Worm (Caenorhabditis elegans) whole organism, mixed stage, embryonic: ENCODE measurements around the gene R09H3.2.

ENCODE experiments used
- M03D4.4 ChIP-seq: sonication (generic microtip); optimal IDR thresholded peaks from 2 replicates; lab custom pipeline; 2017; ENCODE audit warnings: mild to moderate bottlenecking, missing genetic modification characterization, missing compliant biosample characterization
- bed-3 ChIP-seq: fragments of 200-800 bp; sonication (Bioruptor generic); optimal IDR thresholded peaks from 3 replicates; lab custom pipeline; 2018; ENCODE audit warnings: mild to moderate bottlenecking, missing genetic modification characterization, moderate library complexity, missing compliant biosample characterization
- ceh-39 ChIP-seq: fragments of 150-350 bp; optimal IDR thresholded peaks from 2 replicates; lab custom pipeline; 2014; ENCODE audit warnings: missing biosample characterization, missing genetic modification characterization
- ceh-43 ChIP-seq: fragments of 200-800 bp; sonication (Bioruptor generic); optimal IDR thresholded peaks from 2 replicates; lab custom pipeline; 2018; ENCODE audit warnings: mild to moderate bottlenecking, missing genetic modification characterization, moderate library complexity, missing compliant biosample characterization
- ceh-83 ChIP-seq: fragments of 200-800 bp; sonication (Bioruptor generic); optimal IDR thresholded peaks from 2 replicates; lab custom pipeline; 2018; ENCODE audit warnings: mild to moderate bottlenecking, missing genetic modification characterization, missing compliant biosample characterization
- ces-1 ChIP-seq: fragments of 150-350 bp; optimal IDR thresholded peaks from 2 replicates; lab custom pipeline; 2014; ENCODE audit warnings: missing biosample characterization, missing genetic modification reagents, missing genetic modification characterization
- cnd-1 ChIP-seq: fragments of 200-800 bp; sonication (Bioruptor generic); optimal IDR thresholded peaks from 2 replicates; lab custom pipeline; 2018; ENCODE audit warnings: mild to moderate bottlenecking, missing genetic modification characterization, missing compliant biosample characterization
- elt-1 ChIP-seq: sonication (generic microtip); optimal IDR thresholded peaks from 2 replicates; lab custom pipeline; 2017; ENCODE audit warnings: missing genetic modification characterization, mild to moderate bottlenecking, missing compliant biosample characterization, antibody characterized with exemption, moderate library complexity, borderline replicate concordance; ENCODE audit not compliant: insufficient read depth
- elt-3 ChIP-seq: fragments of 150-350 bp; optimal IDR thresholded peaks from 2 replicates; lab custom pipeline; 2014; ENCODE audit warnings: missing biosample characterization, missing genetic modification characterization
- flh-1 ChIP-seq: fragments of 200-800 bp; sonication (Bioruptor generic); optimal IDR thresholded peaks from 2 replicates; lab custom pipeline; 2018; ENCODE audit warnings: mild to moderate bottlenecking, missing genetic modification characterization, moderate library complexity, missing compliant biosample characterization
- ham-2 ChIP-seq: fragments of 200-800 bp; sonication (Bioruptor generic); optimal IDR thresholded peaks from 2 replicates; lab custom pipeline; 2018; ENCODE audit warnings: mild to moderate bottlenecking, missing genetic modification characterization, missing compliant biosample characterization
- hlh-1 ChIP-seq: fragments of 150-350 bp; optimal IDR thresholded peaks from 2 replicates; lab custom pipeline; 2014; ENCODE audit warnings: missing biosample characterization, missing genetic modification reagents, missing genetic modification characterization
- lin-13 ChIP-seq: fragments of 150-350 bp; optimal IDR thresholded peaks from 2 replicates; lab custom pipeline; 2014; ENCODE audit warnings: missing biosample characterization, missing genetic modification characterization
- lin-32 ChIP-seq: fragments of 200-800 bp; sonication (Bioruptor generic); optimal IDR thresholded peaks from 2 replicates; lab custom pipeline; 2018; ENCODE audit warnings: mild to moderate bottlenecking, missing genetic modification characterization, missing compliant biosample characterization
- mep-1 ChIP-seq: fragments of 150-350 bp; optimal IDR thresholded peaks from 2 replicates; lab custom pipeline; 2017; ENCODE audit warnings: missing biosample characterization, missing genetic modification reagents, missing genetic modification characterization, inconsistent platforms
- mls-2 ChIP-seq: sonication (generic microtip); optimal IDR thresholded peaks from 2 replicates; lab custom pipeline; 2016; ENCODE audit warnings: mild to moderate bottlenecking, missing genetic modification characterization, moderate library complexity, missing compliant biosample characterization
- nhr-12 ChIP-seq: fragments of 150-350 bp; optimal IDR thresholded peaks from 2 replicates; lab custom pipeline; 2014; ENCODE audit warnings: missing biosample characterization, missing genetic modification characterization
- nhr-2 ChIP-seq: fragments of 150-350 bp; optimal IDR thresholded peaks from 2 replicates; lab custom pipeline; 2014; ENCODE audit warnings: missing biosample characterization, missing genetic modification characterization
- nhr-237 ChIP-seq: fragments of 150-350 bp; optimal IDR thresholded peaks from 2 replicates; lab custom pipeline; 2014; ENCODE audit warnings: missing biosample characterization, missing genetic modification characterization
- nhr-28 ChIP-seq: fragments of 150-350 bp; optimal IDR thresholded peaks from 2 replicates; lab custom pipeline; 2014; ENCODE audit warnings: missing biosample characterization, missing genetic modification characterization
- nhr-76 ChIP-seq: sonication (generic microtip); optimal IDR thresholded peaks from 2 replicates; lab custom pipeline; 2017; ENCODE audit warnings: missing biosample characterization, missing genetic modification characterization
- pha-4 ChIP-seq: fragments of 150-350 bp; optimal IDR thresholded peaks from 2 replicates; lab custom pipeline; 2018; ENCODE audit warnings: missing biosample characterization, missing genetic modification reagents, missing genetic modification characterization
- sem-2 ChIP-seq: fragments of 200-800 bp; sonication (Bioruptor generic); optimal IDR thresholded peaks from 2 replicates; lab custom pipeline; 2018; ENCODE audit warnings: mild to moderate bottlenecking, missing genetic modification characterization, missing compliant biosample characterization
- snpc-4 ChIP-seq: fragments of 150-350 bp; optimal IDR thresholded peaks from 2 replicates; lab custom pipeline; 2014; ENCODE audit warnings: missing biosample characterization, missing genetic modification characterization
- sptf-1 ChIP-seq: sonication (generic microtip); optimal IDR thresholded peaks from 2 replicates; lab custom pipeline; 2017; ENCODE audit warnings: mild to moderate bottlenecking, missing genetic modification characterization, moderate library complexity, missing compliant biosample characterization
- tbx-8 ChIP-seq: fragments of 200-800 bp; sonication (Bioruptor generic); optimal IDR thresholded peaks from 2 replicates; lab custom pipeline; 2018; ENCODE audit warnings: mild to moderate bottlenecking, missing genetic modification characterization, moderate library complexity, missing compliant biosample characterization
- unc-120 ChIP-seq: sonication (generic microtip); optimal IDR thresholded peaks from 2 replicates; lab custom pipeline; 2017; ENCODE audit warnings: missing genetic modification characterization, missing compliant biosample characterization; ENCODE audit not compliant: poor library complexity, severe bottlenecking
- unc-39 ChIP-seq: fragments of 150-350 bp; optimal IDR thresholded peaks from 2 replicates; lab custom pipeline; 2014; ENCODE audit warnings: missing biosample characterization, missing genetic modification characterization
- unc-62 ChIP-seq: fragments of 150-350 bp; optimal IDR thresholded peaks from 2 replicates; lab custom pipeline; 2014; ENCODE audit warnings: missing biosample characterization, missing genetic modification reagents, missing genetic modification characterization
- zip-8 ChIP-seq: fragments of 150-350 bp; optimal IDR thresholded peaks from 2 replicates; lab custom pipeline; 2014; ENCODE audit warnings: missing biosample characterization, missing genetic modification characterization
- ztf-11 ChIP-seq: fragments of 150-350 bp; optimal IDR thresholded peaks from 2 replicates; lab custom pipeline; 2014; ENCODE audit warnings: missing biosample characterization, missing genetic modification characterization

R09H3.2 gene

DNA sequence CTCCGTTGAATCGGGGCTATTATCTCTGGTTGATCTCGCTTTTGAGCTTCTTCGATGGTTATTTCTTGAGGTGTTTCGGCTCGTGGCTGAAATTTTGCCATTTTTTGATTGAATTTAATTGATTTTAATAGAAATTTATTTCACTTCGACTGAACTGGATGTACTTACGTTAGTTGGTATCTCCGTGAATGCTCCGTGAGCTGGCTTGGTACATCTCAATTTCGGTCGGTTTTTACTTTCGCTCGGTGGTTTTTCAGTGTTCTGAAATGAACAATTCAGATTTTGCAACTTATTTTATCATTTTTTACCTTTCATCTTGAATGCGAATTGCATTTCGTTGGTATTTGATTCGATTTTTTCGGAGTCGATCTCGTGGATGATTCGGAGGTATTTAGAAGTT, at the start of gene R09H3.2:
Gene R09H3.2 (minus strand): TSS at position 101 of the 400 bp plus-strand sequence.
- no peak for TF ChIP-seq nhr-28
- no peak for TF ChIP-seq unc-39 (tag; lab: Kevin White, UChicago)
- no peak for TF ChIP-seq nhr-2
- TF ChIP-seq zip-8 (tag; lab: Kevin White, UChicago): no peak
- no peak for TF ChIP-seq ceh-43 (GFP tag; lab: Kevin White, UChicago)
- no peak for TF ChIP-seq nhr-76 (tag; lab: Kevin White, UChicago)
- TF ChIP-seq sptf-1 (tag; lab: Kevin White, UChicago): no peak
- no peak for TF ChIP-seq nhr-237 (tag; lab: Kevin White, UChicago)
- TF ChIP-seq mep-1 (tag; lab: Kevin White, UChicago): no peak
- no peak for TF ChIP-seq bed-3 (GFP tag; lab: Kevin White, UChicago)

DNA sequence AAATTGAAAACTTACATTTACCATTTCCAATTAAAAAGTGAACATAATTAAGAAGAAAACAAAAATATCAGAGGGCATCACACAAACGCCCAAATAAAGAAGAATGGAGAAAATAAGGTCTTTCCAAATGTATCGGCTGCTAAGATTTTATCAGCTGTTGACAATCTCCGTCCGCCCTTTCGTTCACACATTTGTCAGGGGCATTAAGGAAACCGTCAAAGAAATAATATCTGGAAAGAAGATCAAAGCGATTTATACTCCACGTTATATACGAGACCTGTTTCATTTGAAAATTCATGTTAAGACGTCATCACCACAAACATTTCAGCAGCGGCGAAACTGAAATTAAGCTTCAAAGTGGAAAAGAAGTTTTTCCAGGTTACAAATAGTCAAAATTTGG, 47.7 kb upstream of the R09H3.2 start, which contains the start of gene fbxa-52:
Gene fbxa-52 (minus strand): TSS at position 101 of the 400 bp plus-strand sequence.
- TF ChIP-seq mls-2 (tag; lab: Kevin White, UChicago) (no peak), ceh-43 (GFP tag; lab: Kevin White, UChicago) (no peak), pha-4 (tag; lab: Kevin White, UChicago) (no peak), elt-1 (no peak), lin-13 (no peak), nhr-12 (tag; lab: Kevin White, UChicago) (no peak), sptf-1 (tag; lab: Kevin White, UChicago) (no peak), nhr-2 (no peak), bed-3 (GFP tag; lab: Kevin White, UChicago) (no peak), zip-8 (tag; lab: Kevin White, UChicago) (no peak), unc-39 (tag; lab: Kevin White, UChicago) (no peak)

DNA sequence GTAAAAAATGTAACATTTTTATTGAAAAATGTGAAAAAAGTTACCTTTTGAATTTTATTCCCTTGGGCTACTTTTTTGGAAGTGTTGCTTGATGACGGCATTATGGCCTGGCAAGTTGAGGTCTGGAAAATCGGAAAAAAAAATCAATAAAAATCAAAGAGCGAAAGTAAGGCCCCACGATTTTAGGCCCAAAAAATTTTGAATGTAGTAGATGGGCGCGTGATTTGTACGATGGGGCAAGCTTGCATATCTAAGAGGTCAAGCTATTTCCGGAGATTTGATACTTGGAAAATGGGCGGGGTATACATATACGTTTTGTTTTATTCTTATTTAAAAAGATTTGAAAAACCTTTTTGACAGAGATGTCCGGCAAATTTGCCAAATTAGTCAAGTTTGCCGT, 41.7 kb upstream of the R09H3.2 start, which contains the start of gene F07G6.5:
Gene F07G6.5 (minus strand): TSS at position 101 of the 400 bp plus-strand sequence.
- TF ChIP-seq nhr-76 (tag; lab: Kevin White, UChicago): no peak
- TF ChIP-seq M03D4.4: no peak
- no peak for TF ChIP-seq ham-2 (GFP tag; lab: Kevin White, UChicago)
- no peak for TF ChIP-seq ceh-39 (tag; lab: Kevin White, UChicago)
- no peak for TF ChIP-seq hlh-1 (tag; lab: Kevin White, UChicago)
- TF ChIP-seq sem-2 (GFP tag; lab: Kevin White, UChicago): no peak
- TF ChIP-seq cnd-1: no peak
- no peak for TF ChIP-seq elt-3
- no peak for TF ChIP-seq unc-39 (tag; lab: Kevin White, UChicago)
- no peak for TF ChIP-seq lin-32
- no peak for TF ChIP-seq tbx-8 (GFP tag; lab: Kevin White, UChicago)
- no peak for TF ChIP-seq ceh-43 (GFP tag; lab: Kevin White, UChicago)
- no peak for TF ChIP-seq snpc-4 (tag; lab: Kevin White, UChicago)
- TF ChIP-seq nhr-12 (tag; lab: Kevin White, UChicago): no peak
- no peak for TF ChIP-seq ces-1 (GFP tag; lab: Kevin White, UChicago)
- TF ChIP-seq pha-4 (tag; lab: Kevin White, UChicago): no peak
- no peak for TF ChIP-seq elt-1

DNA sequence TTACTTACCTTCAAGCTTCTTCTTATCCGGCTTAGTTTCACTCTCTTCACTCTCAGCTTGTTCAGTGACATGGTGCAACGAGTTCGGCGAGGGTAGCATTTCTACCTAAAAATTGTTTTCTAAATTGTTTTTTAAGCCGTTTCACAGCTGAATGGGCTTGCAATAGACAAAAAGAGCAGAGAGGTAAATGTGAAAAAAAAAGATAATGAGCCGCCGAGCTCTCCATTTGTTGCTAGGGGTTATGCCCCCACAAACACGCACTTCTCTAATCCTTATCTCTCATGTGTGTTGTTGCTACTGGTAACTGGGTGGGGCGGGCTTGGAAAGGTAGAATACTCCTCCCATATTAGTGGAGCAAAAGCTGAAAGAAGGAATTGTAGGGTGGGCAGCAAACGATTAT, 39.0 kb upstream of the R09H3.2 start, which contains the start of gene C36C9.5:
Gene C36C9.5 (minus strand): TSS at position 101 of the 400 bp plus-strand sequence.
- TF ChIP-seq unc-120 (tag; lab: Kevin White, UChicago): no peak
- TF ChIP-seq ceh-43 (GFP tag; lab: Kevin White, UChicago): no peak
- TF ChIP-seq nhr-76 (tag; lab: Kevin White, UChicago): no peak
- no peak for TF ChIP-seq unc-39 (tag; lab: Kevin White, UChicago)
- TF ChIP-seq nhr-28: no peak
- no peak for TF ChIP-seq mls-2 (tag; lab: Kevin White, UChicago)

DNA sequence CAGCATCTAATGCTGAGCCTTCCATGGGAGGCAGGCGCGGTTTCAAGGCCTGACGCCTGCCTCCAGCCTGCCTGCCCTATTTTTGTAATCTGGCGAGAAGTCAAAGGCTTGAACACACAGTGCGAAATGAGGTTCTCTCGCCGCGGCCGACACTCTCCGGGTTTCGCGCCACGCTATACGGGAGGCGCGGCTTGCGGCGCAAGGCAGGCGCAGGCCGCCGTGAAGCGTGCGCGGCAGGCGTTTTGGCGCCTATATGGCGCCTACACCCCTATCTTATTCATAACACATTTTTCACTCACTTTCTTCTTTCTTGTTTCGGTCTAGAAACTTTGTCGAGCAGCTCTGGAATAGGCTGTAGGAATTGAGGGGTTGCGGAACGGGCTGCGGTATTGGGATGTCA, 38.2 kb upstream of the R09H3.2 start:
- no peak for TF ChIP-seq unc-120 (tag; lab: Kevin White, UChicago)

DNA sequence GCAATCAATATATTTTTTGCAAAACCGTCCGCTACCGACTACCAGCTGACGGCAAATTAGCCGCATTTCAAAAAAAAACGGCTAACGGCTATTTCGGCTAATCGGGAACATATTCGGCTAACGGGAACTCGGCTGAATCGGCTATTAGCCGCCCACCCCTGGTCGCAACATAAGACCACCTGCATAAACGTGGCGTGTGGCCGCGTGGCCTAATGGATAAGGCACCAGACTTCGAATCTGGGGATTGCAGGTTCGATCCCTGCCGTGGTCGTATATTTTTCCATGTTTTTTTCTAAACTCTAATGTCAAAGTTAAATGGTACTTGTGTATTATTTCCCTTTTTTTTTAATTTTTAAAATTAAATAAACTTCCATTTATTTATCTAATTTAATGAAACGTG, 33.7 kb upstream of the R09H3.2 start:
- TF ChIP-seq elt-3 (no peak), ceh-39 (tag; lab: Kevin White, UChicago) (no peak), flh-1 (GFP tag; lab: Kevin White, UChicago) (no peak), ces-1 (GFP tag; lab: Kevin White, UChicago) (no peak), unc-39 (tag; lab: Kevin White, UChicago) (no peak), ceh-83 (GFP tag; lab: Kevin White, UChicago) (no peak), tbx-8 (GFP tag; lab: Kevin White, UChicago) (no peak), nhr-12 (tag; lab: Kevin White, UChicago) (no peak), unc-62 (GFP tag; lab: Kevin White, UChicago) (no peak), bed-3 (GFP tag; lab: Kevin White, UChicago) (no peak), nhr-2 (no peak), ztf-11 (tag; lab: Kevin White, UChicago) (no peak)
